Fruit fly (Drosophila melanogaster): ENCODE data around the gene COX7A.

Gene COX7A

dm6 chr3R:8340675-8341275, at the start of gene COX7A, which contains the start of gene Arl2 (continued):
- no peak for TF ChIP-seq en (GFP tag; optimal IDR thresholded peaks at IDR 0.05)
- peak; percentile 90 for TF ChIP-seq HLH4C (GFP tag; IDR thresholded peaks at IDR 0.05; ENCODE audit: partially characterized antibody)
- TF ChIP-seq CG3847 (GFP tag; IDR thresholded peaks at IDR 0.05): no peak
- TF ChIP-seq Oli (tag; optimal IDR thresholded peaks at IDR 0.05): no peak
- TF ChIP-seq CG6683 (GFP tag; optimal IDR thresholded peaks at IDR 0.05): no peak
- no peak for TF ChIP-seq CG13624 (GFP tag; optimal IDR thresholded peaks at IDR 0.05)
- TF ChIP-seq Sry-δ (GFP tag; optimal IDR thresholded peaks at IDR 0.05): peak; percentile 78
- no peak for TF ChIP-seq CG2199 (GFP tag; IDR thresholded peaks at IDR 0.05)
- TF ChIP-seq CG13775 (GFP tag; optimal IDR thresholded peaks at IDR 0.05): no peak
- TF ChIP-seq CG13123 (GFP tag; optimal IDR thresholded peaks at IDR 0.05): no peak
- no peak for TF ChIP-seq esg (GFP tag; conservative IDR thresholded peaks at IDR 0.05)
- no peak for TF ChIP-seq Hr78 (GFP tag; optimal IDR thresholded peaks at IDR 0.05)
- no peak for TF ChIP-seq Aef1 (GFP tag; IDR thresholded peaks at IDR 0.05)
- TF ChIP-seq sima (GFP tag; optimal IDR thresholded peaks at IDR 0.05): no peak
- no peak for TF ChIP-seq CG31224 (GFP tag; IDR thresholded peaks at IDR 0.05)
- no peak for TF ChIP-seq croc (GFP tag; conservative IDR thresholded peaks at IDR 0.05)
- no peak for TF ChIP-seq Chrac-16 (GFP tag; optimal IDR thresholded peaks at IDR 0.05)
- TF ChIP-seq CG16779 (GFP tag; IDR thresholded peaks at IDR 0.05): no peak
- TF ChIP-seq CG14050 (GFP tag; IDR thresholded peaks at IDR 0.05): no peak
- no peak for TF ChIP-seq klu (GFP tag; IDR thresholded peaks at IDR 0.05)
- no peak for TF ChIP-seq cas (GFP tag; IDR thresholded peaks at IDR 0.05)
- no peak for TF ChIP-seq CG15479 (GFP tag; optimal IDR thresholded peaks at IDR 0.05)
- peak; percentile 94 for TF ChIP-seq CG6791 (GFP tag; IDR thresholded peaks at IDR 0.05; ENCODE audit: partially characterized antibody)
- no peak for TF ChIP-seq CG15011 (GFP tag; optimal IDR thresholded peaks at IDR 0.05)
- TF ChIP-seq ab (GFP tag; optimal IDR thresholded peaks at IDR 0.05): no peak
- TF ChIP-seq run (tag; optimal IDR thresholded peaks at IDR 0.05): no peak
- no peak for TF ChIP-seq Atf3 (GFP tag; optimal IDR thresholded peaks at IDR 0.05)
- TF ChIP-seq vvl (GFP tag; IDR thresholded peaks at IDR 0.05): 0 out of 2 replicates have a peak, but pooled peaks have one; percentile 39
- TF ChIP-seq CG3163 (GFP tag; optimal IDR thresholded peaks at IDR 0.05): no peak
- no peak for TF ChIP-seq CG11085 (GFP tag; IDR thresholded peaks at IDR 0.05)
- TF ChIP-seq Hmx (GFP tag; optimal IDR thresholded peaks at IDR 0.05): no peak
- TF ChIP-seq CG34224 (GFP tag; IDR thresholded peaks at IDR 0.05; ENCODE audit: partially characterized antibody): peak; percentile 97
- TF ChIP-seq jumu (GFP tag; optimal IDR thresholded peaks at IDR 0.05): no peak
- peak; percentile 20 for TF ChIP-seq lilli (GFP tag; optimal IDR thresholded peaks at IDR 0.05)
- no peak for TF ChIP-seq ase (GFP tag; IDR thresholded peaks at IDR 0.05)
- no peak for TF ChIP-seq usp (GFP tag; optimal IDR thresholded peaks at IDR 0.05)
- TF ChIP-seq kah (GFP tag; optimal IDR thresholded peaks at IDR 0.05): no peak
- TF ChIP-seq row (GFP tag; IDR thresholded peaks at IDR 0.05): peak; percentile 43; the same call in 2 of the 3 replicates
- peak; percentile 17; the same call in 1 of the 2 replicates for TF ChIP-seq rib (GFP tag; IDR thresholded peaks at IDR 0.05)
- no peak for TF ChIP-seq fd102C (GFP tag; optimal IDR thresholded peaks at IDR 0.05)
- TF ChIP-seq CG16813 (GFP tag; IDR thresholded peaks at IDR 0.05; ENCODE audit: partially characterized antibody): peak; percentile 91
- TF ChIP-seq HHEX (GFP tag; optimal IDR thresholded peaks at IDR 0.05): no peak
- TF ChIP-seq CG10267 (tag; optimal IDR thresholded peaks at IDR 0.05): peak; percentile 22
- peak; percentile 98 for TF ChIP-seq Opbp (GFP tag; IDR thresholded peaks at IDR 0.05; ENCODE audit: partially characterized antibody)
- TF ChIP-seq Awh (GFP tag; IDR thresholded peaks at IDR 0.05): no peak
- TF ChIP-seq al (GFP tag; IDR thresholded peaks at IDR 0.05): no peak
- TF ChIP-seq mam (GFP tag; optimal IDR thresholded peaks at IDR 0.05): no peak
- no peak for TF ChIP-seq CG31388 (GFP tag; optimal IDR thresholded peaks at IDR 0.05)
- no peak for TF ChIP-seq CG10959 (GFP tag; IDR thresholded peaks at IDR 0.05)
- TF ChIP-seq wor (GFP tag; IDR thresholded peaks at IDR 0.05): no peak
- TF ChIP-seq CoRest (tag; optimal IDR thresholded peaks at IDR 0.05): no peak
